Worm (Caenorhabditis elegans): ENCODE data around the gene F53A3.1.

The F53A3.1 gene

ce11 chrIII:1981467-1981866 is 38.0 kb upstream of the F53A3.1 start:
- TF ChIP-seq madf-2 (tag; optimal IDR thresholded peaks at IDR 0.05), result no peak
- no peak for TF ChIP-seq ref-2 (tag; optimal IDR thresholded peaks at IDR 0.05)
- no peak for TF ChIP-seq T23F11.4 (GFP tag; optimal IDR thresholded peaks at IDR 0.05)
- TF ChIP-seq ztf-16 (tag; optimal IDR thresholded peaks at IDR 0.05), result no peak
- TF ChIP-seq ahr-1 (tag; optimal IDR thresholded peaks at IDR 0.05), result no peak
- TF ChIP-seq dmd-4 (tag; optimal IDR thresholded peaks at IDR 0.05; ENCODE audit: borderline replicate concordance), result no peak
- no peak for TF ChIP-seq pha-4 (tag; optimal IDR thresholded peaks at IDR 0.05)
- TF ChIP-seq ceh-48 (tag; optimal IDR thresholded peaks at IDR 0.05), result no peak
- no peak for TF ChIP-seq unc-42 (tag; optimal IDR thresholded peaks at IDR 0.05)
- no peak for TF ChIP-seq tbx-2 (tag; optimal IDR thresholded peaks at IDR 0.05)
- TF ChIP-seq ets-4 (tag; optimal IDR thresholded peaks at IDR 0.05), result no peak

- TF ChIP-seq dmd-4 (tag; optimal IDR thresholded peaks at IDR 0.05; ENCODE audit: borderline replicate concordance) (no peak), ttx-3 (tag; optimal IDR thresholded peaks at IDR 0.05) (no peak), hlh-15 (tag; optimal IDR thresholded peaks at IDR 0.05) (no peak), pat-9 (tag; optimal IDR thresholded peaks at IDR 0.05) (no peak), eyg-1 (tag; optimal IDR thresholded peaks at IDR 0.05) (no peak), ama-1 (optimal IDR thresholded peaks at IDR 0.05) (no peak), elt-2 (tag; optimal IDR thresholded peaks at IDR 0.05) (no peak), ceh-45 (GFP tag; IDR thresholded peaks at IDR 0.05) (no peak), hlh-30 (tag; optimal IDR thresholded peaks at IDR 0.05; ENCODE audit: insufficient read depth) (no peak), pha-2 (tag; optimal IDR thresholded peaks at IDR 0.05) (no peak), nhr-11 (tag; optimal IDR thresholded peaks at IDR 0.05) (no peak), tbx-2 (tag; optimal IDR thresholded peaks at IDR 0.05) (no peak), lin-11 (tag; optimal IDR thresholded peaks at IDR 0.05) (no peak)
Measured at ce11 chrIII:1977424-1977823, 34.0 kb upstream of the F53A3.1 start.

ce11 chrIII:1976642-1977041 is 33.2 kb upstream of the F53A3.1 start, which contains the start of gene R155.3:
Gene R155.3, minus strand, starts transcription at chrIII:1976742.
- TF ChIP-seq ceh-34 (tag; optimal IDR thresholded peaks at IDR 0.05) (no peak), ceh-48 (tag; optimal IDR thresholded peaks at IDR 0.05) (no peak), lin-11 (tag; optimal IDR thresholded peaks at IDR 0.05) (no peak), ceh-2 (tag; optimal IDR thresholded peaks at IDR 0.05) (no peak), sdc-2 (tag; optimal IDR thresholded peaks at IDR 0.05) (no peak), pros-1 (tag; optimal IDR thresholded peaks at IDR 0.05) (no peak), ceh-22 (tag; optimal IDR thresholded peaks at IDR 0.05) (no peak), nfya-1 (tag; optimal IDR thresholded peaks at IDR 0.05) (no peak), madf-2 (tag; optimal IDR thresholded peaks at IDR 0.05) (no peak), ceh-6 (GFP tag; optimal IDR thresholded peaks at IDR 0.05) (no peak), pag-3 (tag; optimal IDR thresholded peaks at IDR 0.05; ENCODE audit: borderline replicate concordance) (no peak), pha-2 (tag; optimal IDR thresholded peaks at IDR 0.05) (no peak), ceh-14 (tag; optimal IDR thresholded peaks at IDR 0.05) (no peak), dve-1 (tag; optimal IDR thresholded peaks at IDR 0.05) (no peak), gmeb-2 (tag; optimal IDR thresholded peaks at IDR 0.05) (no peak), T23F11.4 (GFP tag; optimal IDR thresholded peaks at IDR 0.05) (no peak), hlh-8 (tag; optimal IDR thresholded peaks at IDR 0.05) (no peak), ceh-9 (tag; optimal IDR thresholded peaks at IDR 0.05) (no peak), nhr-11 (tag; optimal IDR thresholded peaks at IDR 0.05) (no peak)

- TF ChIP-seq fax-1 (tag; optimal IDR thresholded peaks at IDR 0.05) (no peak), syd-9 (tag; optimal IDR thresholded peaks at IDR 0.05) (no peak), ceh-9 (tag; optimal IDR thresholded peaks at IDR 0.05) (no peak), ahr-1 (tag; optimal IDR thresholded peaks at IDR 0.05) (no peak), lim-6 (tag; optimal IDR thresholded peaks at IDR 0.05) (no peak), C38D4.7 (GFP tag; optimal IDR thresholded peaks at IDR 0.05) (no peak), hlh-13 (GFP tag; optimal IDR thresholded peaks at IDR 0.05) (no peak), eyg-1 (tag; optimal IDR thresholded peaks at IDR 0.05) (no peak), ceh-31 (tag; optimal IDR thresholded peaks at IDR 0.05) (no peak), ceh-34 (tag; optimal IDR thresholded peaks at IDR 0.05) (no peak), K09A11.1 (tag; optimal IDR thresholded peaks at IDR 0.05; ENCODE audit: insufficient read depth) (no peak), tbx-7 (tag; optimal IDR thresholded peaks at IDR 0.05) (no peak), dve-1 (tag; optimal IDR thresholded peaks at IDR 0.05) (no peak), nhr-11 (tag; optimal IDR thresholded peaks at IDR 0.05) (no peak), gmeb-2 (tag; optimal IDR thresholded peaks at IDR 0.05) (no peak), ceh-24 (tag; optimal IDR thresholded peaks at IDR 0.05) (no peak), pax-1 (tag; optimal IDR thresholded peaks at IDR 0.05) (no peak), unc-55 (GFP tag; optimal IDR thresholded peaks at IDR 0.05) (no peak), ceh-19 (GFP tag; optimal IDR thresholded peaks at IDR 0.05) (no peak)
Measured at ce11 chrIII:1975992-1976391, 32.6 kb upstream of the F53A3.1 start.
